Worm (Caenorhabditis elegans): Measurements from ENCODE around the gene nhr-149.

The nhr-149 gene

ce11 chrV:7386052-7386573 is 36.7 kb upstream of the nhr-149 start, which contains the start of gene srp-6:
Gene srp-6 (minus strand): TSS chrV:7386102.
- TF ChIP-seq lim-6 (tag; optimal IDR thresholded peaks at IDR 0.05): no peak

- TF ChIP-seq pqm-1 (tag; optimal IDR thresholded peaks at IDR 0.05) (no peak), pha-4 (tag; optimal IDR thresholded peaks at IDR 0.05) (no peak), ceh-48 (tag; optimal IDR thresholded peaks at IDR 0.05) (no peak)
These were observed 31.6 kb upstream of the nhr-149 start, which contains the start of gene C03G6.17 for ce11 chrV:7381008-7381407. Gene C03G6.17 (minus strand): TSS chrV:7381108.

DNA sequence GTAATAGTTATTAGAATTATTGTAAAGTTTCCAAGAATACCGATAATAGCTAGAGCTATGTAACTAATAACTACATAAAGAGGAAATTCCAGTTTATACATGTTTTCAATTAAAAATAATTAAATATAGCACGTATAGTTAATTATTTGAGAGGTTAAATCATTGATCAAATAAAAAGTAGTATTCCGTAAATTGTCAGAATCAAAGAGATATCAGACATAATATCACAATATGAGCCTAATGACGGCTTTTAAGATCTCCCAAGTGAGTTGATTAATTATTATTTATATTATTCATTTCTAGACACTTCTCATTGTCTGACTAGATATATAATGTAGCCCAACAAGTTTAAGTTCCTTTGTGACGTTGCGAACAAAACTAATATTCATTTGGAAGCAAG is 29.9 kb upstream of the nhr-149 start, which contains the start of gene srsx-24:
TSS of gene srsx-24 (minus strand) at position 101 of the 400 bp plus-strand sequence.
- TF ChIP-seq lim-6 (tag; optimal IDR thresholded peaks at IDR 0.05) (no peak), gmeb-2 (tag; optimal IDR thresholded peaks at IDR 0.05) (no peak), pax-1 (tag; optimal IDR thresholded peaks at IDR 0.05) (no peak), unc-42 (tag; optimal IDR thresholded peaks at IDR 0.05) (no peak), fax-1 (tag; optimal IDR thresholded peaks at IDR 0.05) (no peak), dmd-4 (tag; optimal IDR thresholded peaks at IDR 0.05; ENCODE audit: borderline replicate concordance) (no peak), ahr-1 (tag; optimal IDR thresholded peaks at IDR 0.05) (no peak), ceh-6 (GFP tag; optimal IDR thresholded peaks at IDR 0.05) (no peak), pha-4 (tag; optimal IDR thresholded peaks at IDR 0.05) (no peak), sdc-2 (tag; optimal IDR thresholded peaks at IDR 0.05) (no peak), sox-2 (GFP tag; IDR thresholded peaks at IDR 0.05) (no peak), ceh-18 (tag; optimal IDR thresholded peaks at IDR 0.05) (no peak), syd-9 (tag; optimal IDR thresholded peaks at IDR 0.05) (no peak), pat-9 (tag; optimal IDR thresholded peaks at IDR 0.05) (no peak), ceh-48 (tag; optimal IDR thresholded peaks at IDR 0.05) (no peak), Y22D7AL.16 (tag; optimal IDR thresholded peaks at IDR 0.05) (no peak), unc-3 (GFP tag; conservative IDR thresholded peaks at IDR 0.05) (no peak), unc-3 (tag; optimal IDR thresholded peaks at IDR 0.05) (no peak), ceh-24 (tag; optimal IDR thresholded peaks at IDR 0.05) (no peak)

ce11 chrV:7374090-7374489 is 24.6 kb upstream of the nhr-149 start, which contains the start of gene srx-56:
Gene srx-56 (plus strand): TSS chrV:7374390.
- TF ChIP-seq ceh-31 (tag; optimal IDR thresholded peaks at IDR 0.05) (no peak), fkh-6 (tag; optimal IDR thresholded peaks at IDR 0.05) (no peak), zip-5 (tag; optimal IDR thresholded peaks at IDR 0.05) (no peak), sdc-2 (tag; optimal IDR thresholded peaks at IDR 0.05) (no peak), gmeb-2 (tag; optimal IDR thresholded peaks at IDR 0.05) (no peak), sox-4 (tag; optimal IDR thresholded peaks at IDR 0.05) (no peak), unc-55 (GFP tag; optimal IDR thresholded peaks at IDR 0.05) (no peak), pat-9 (tag; optimal IDR thresholded peaks at IDR 0.05) (no peak), C38D4.7 (GFP tag; optimal IDR thresholded peaks at IDR 0.05) (no peak), ets-4 (tag; optimal IDR thresholded peaks at IDR 0.05) (no peak), ceh-19 (GFP tag; optimal IDR thresholded peaks at IDR 0.05) (no peak), ceh-6 (GFP tag; optimal IDR thresholded peaks at IDR 0.05) (no peak), sox-2 (GFP tag; IDR thresholded peaks at IDR 0.05) (no peak), ref-2 (tag; optimal IDR thresholded peaks at IDR 0.05) (no peak), pha-2 (tag; optimal IDR thresholded peaks at IDR 0.05) (no peak), K09A11.1 (tag; optimal IDR thresholded peaks at IDR 0.05; ENCODE audit: insufficient read depth) (no peak), elt-2 (tag; optimal IDR thresholded peaks at IDR 0.05) (no peak), pax-1 (tag; optimal IDR thresholded peaks at IDR 0.05) (no peak)

- TF ChIP-seq fax-1 (tag; optimal IDR thresholded peaks at IDR 0.05) (no peak), ceh-48 (tag; optimal IDR thresholded peaks at IDR 0.05) (no peak), unc-42 (tag; optimal IDR thresholded peaks at IDR 0.05) (no peak), sdc-2 (tag; optimal IDR thresholded peaks at IDR 0.05) (no peak), npax-4 (tag; optimal IDR thresholded peaks at IDR 0.05) (no peak), ceh-45 (GFP tag; IDR thresholded peaks at IDR 0.05) (no peak), fkh-10 (GFP tag; optimal IDR thresholded peaks at IDR 0.05) (no peak), tbx-2 (tag; optimal IDR thresholded peaks at IDR 0.05) (no peak), ceh-6 (GFP tag; optimal IDR thresholded peaks at IDR 0.05) (no peak), ceh-30 (tag; optimal IDR thresholded peaks at IDR 0.05) (no peak), F13H6.1 (tag; optimal IDR thresholded peaks at IDR 0.05) (no peak), fkh-6 (tag; optimal IDR thresholded peaks at IDR 0.05) (no peak), pag-3 (tag; optimal IDR thresholded peaks at IDR 0.05; ENCODE audit: borderline replicate concordance) (no peak), gmeb-2 (tag; optimal IDR thresholded peaks at IDR 0.05) (no peak), lin-11 (tag; optimal IDR thresholded peaks at IDR 0.05) (no peak)
These were observed 20.1 kb upstream of the nhr-149 start, which contains the start of gene srj-14 for ce11 chrV:7369578-7369977. Gene srj-14 (plus strand): TSS chrV:7369708.
